Worm (Caenorhabditis elegans) whole organism, mixed stage, embryonic: Measurements from ENCODE around the gene tag-196.

Source experiments
- bed-3 ChIP-seq: fragments of 200-800 bp; sonication (Bioruptor generic); optimal IDR thresholded peaks from 3 replicates; lab custom pipeline; 2018; ENCODE audit warnings: mild to moderate bottlenecking, missing genetic modification characterization, moderate library complexity, missing compliant biosample characterization
- blmp-1 ChIP-seq: fragments of 150-350 bp; optimal IDR thresholded peaks from 2 replicates; lab custom pipeline; 2014; ENCODE audit warnings: missing biosample characterization, missing genetic modification characterization
- ceh-83 ChIP-seq: fragments of 200-800 bp; sonication (Bioruptor generic); optimal IDR thresholded peaks from 2 replicates; lab custom pipeline; 2018; ENCODE audit warnings: mild to moderate bottlenecking, missing genetic modification characterization, missing compliant biosample characterization
- cnd-1 ChIP-seq: fragments of 200-800 bp; sonication (Bioruptor generic); optimal IDR thresholded peaks from 2 replicates; lab custom pipeline; 2018; ENCODE audit warnings: mild to moderate bottlenecking, missing genetic modification characterization, missing compliant biosample characterization
- drap-1 ChIP-seq: fragments of 200-800 bp; sonication (Bioruptor generic); optimal IDR thresholded peaks from 3 replicates; lab custom pipeline; 2018; ENCODE audit warnings: mild to moderate bottlenecking, missing genetic modification characterization, missing compliant biosample characterization
- elt-1 ChIP-seq: sonication (generic microtip); optimal IDR thresholded peaks from 2 replicates; lab custom pipeline; 2017; ENCODE audit warnings: missing genetic modification characterization, mild to moderate bottlenecking, missing compliant biosample characterization, antibody characterized with exemption, moderate library complexity, borderline replicate concordance; ENCODE audit not compliant: insufficient read depth
- elt-3 ChIP-seq: fragments of 150-350 bp; optimal IDR thresholded peaks from 2 replicates; lab custom pipeline; 2014; ENCODE audit warnings: missing biosample characterization, missing genetic modification characterization
- flh-1 ChIP-seq: fragments of 200-800 bp; sonication (Bioruptor generic); optimal IDR thresholded peaks from 2 replicates; lab custom pipeline; 2018; ENCODE audit warnings: mild to moderate bottlenecking, missing genetic modification characterization, moderate library complexity, missing compliant biosample characterization
- ham-2 ChIP-seq: fragments of 200-800 bp; sonication (Bioruptor generic); optimal IDR thresholded peaks from 2 replicates; lab custom pipeline; 2018; ENCODE audit warnings: mild to moderate bottlenecking, missing genetic modification characterization, missing compliant biosample characterization
- lin-32 ChIP-seq: fragments of 200-800 bp; sonication (Bioruptor generic); optimal IDR thresholded peaks from 2 replicates; lab custom pipeline; 2018; ENCODE audit warnings: mild to moderate bottlenecking, missing genetic modification characterization, missing compliant biosample characterization
- lsy-2 ChIP-seq: fragments of 150-350 bp; optimal IDR thresholded peaks from 2 replicates; lab custom pipeline; 2014; ENCODE audit warnings: missing biosample characterization, missing genetic modification characterization
- mab-5 ChIP-seq: fragments of 150-350 bp; optimal IDR thresholded peaks from 2 replicates; lab custom pipeline; 2014; ENCODE audit warnings: missing biosample characterization, missing genetic modification characterization
- mep-1 ChIP-seq: fragments of 150-350 bp; optimal IDR thresholded peaks from 2 replicates; lab custom pipeline; 2017; ENCODE audit warnings: missing biosample characterization, missing genetic modification reagents, missing genetic modification characterization, inconsistent platforms
- nhr-12 ChIP-seq: fragments of 150-350 bp; optimal IDR thresholded peaks from 2 replicates; lab custom pipeline; 2014; ENCODE audit warnings: missing biosample characterization, missing genetic modification characterization
- nhr-28 ChIP-seq: fragments of 150-350 bp; optimal IDR thresholded peaks from 2 replicates; lab custom pipeline; 2014; ENCODE audit warnings: missing biosample characterization, missing genetic modification characterization
- nhr-76 ChIP-seq: sonication (generic microtip); optimal IDR thresholded peaks from 2 replicates; lab custom pipeline; 2017; ENCODE audit warnings: missing biosample characterization, missing genetic modification characterization
- pha-4 ChIP-seq: fragments of 150-350 bp; optimal IDR thresholded peaks from 2 replicates; lab custom pipeline; 2018; ENCODE audit warnings: missing biosample characterization, missing genetic modification reagents, missing genetic modification characterization
- sem-2 ChIP-seq: fragments of 200-800 bp; sonication (Bioruptor generic); optimal IDR thresholded peaks from 2 replicates; lab custom pipeline; 2018; ENCODE audit warnings: mild to moderate bottlenecking, missing genetic modification characterization, missing compliant biosample characterization
- snpc-4 ChIP-seq: fragments of 150-350 bp; optimal IDR thresholded peaks from 2 replicates; lab custom pipeline; 2014; ENCODE audit warnings: missing biosample characterization, missing genetic modification characterization
- sptf-1 ChIP-seq: sonication (generic microtip); optimal IDR thresholded peaks from 2 replicates; lab custom pipeline; 2017; ENCODE audit warnings: mild to moderate bottlenecking, missing genetic modification characterization, moderate library complexity, missing compliant biosample characterization
- tbx-8 ChIP-seq: fragments of 200-800 bp; sonication (Bioruptor generic); optimal IDR thresholded peaks from 2 replicates; lab custom pipeline; 2018; ENCODE audit warnings: mild to moderate bottlenecking, missing genetic modification characterization, moderate library complexity, missing compliant biosample characterization
- unc-120 ChIP-seq: sonication (generic microtip); optimal IDR thresholded peaks from 2 replicates; lab custom pipeline; 2017; ENCODE audit warnings: missing genetic modification characterization, missing compliant biosample characterization; ENCODE audit not compliant: poor library complexity, severe bottlenecking
- unc-39 ChIP-seq: fragments of 150-350 bp; optimal IDR thresholded peaks from 2 replicates; lab custom pipeline; 2014; ENCODE audit warnings: missing biosample characterization, missing genetic modification characterization
- unc-62 ChIP-seq: fragments of 150-350 bp; optimal IDR thresholded peaks from 2 replicates; lab custom pipeline; 2014; ENCODE audit warnings: missing biosample characterization, missing genetic modification reagents, missing genetic modification characterization
- zip-8 ChIP-seq: fragments of 150-350 bp; optimal IDR thresholded peaks from 2 replicates; lab custom pipeline; 2014; ENCODE audit warnings: missing biosample characterization, missing genetic modification characterization
- ztf-11 ChIP-seq: fragments of 150-350 bp; optimal IDR thresholded peaks from 2 replicates; lab custom pipeline; 2014; ENCODE audit warnings: missing biosample characterization, missing genetic modification characterization

Gene tag-196

ce11 chrV:8632788-8633187 is 38.1 kb downstream of the tag-196 start:
- TF ChIP-seq ham-2 (GFP tag; lab: Kevin White, UChicago): no peak
- TF ChIP-seq unc-62 (GFP tag; lab: Kevin White, UChicago): no peak
- no peak for TF ChIP-seq drap-1 (GFP tag; lab: Kevin White, UChicago)
- no peak for TF ChIP-seq unc-39
- TF ChIP-seq nhr-76 (tag; lab: Kevin White, UChicago): no peak
- TF ChIP-seq mab-5 (tag; lab: Kevin White, UChicago): no peak
- no peak for TF ChIP-seq blmp-1 (tag; lab: Kevin White, UChicago)
- no peak for TF ChIP-seq bed-3 (GFP tag; lab: Kevin White, UChicago)
- TF ChIP-seq zip-8 (tag; lab: Kevin White, UChicago): no peak
- no peak for TF ChIP-seq cnd-1
- TF ChIP-seq elt-3: no peak
- no peak for TF ChIP-seq elt-1 (tag; lab: Kevin White, UChicago)
- TF ChIP-seq tbx-8 (GFP tag; lab: Kevin White, UChicago): no peak

- TF ChIP-seq ztf-11 (tag; lab: Kevin White, UChicago) (no peak), ceh-83 (GFP tag; lab: Kevin White, UChicago) (no peak)
- TF ChIP-seq, all 35 proteins: peak for 0
Measured at ce11 chrV:8635575-8635974, 40.9 kb downstream of the tag-196 start, which contains the start of gene oac-29. TSS of gene oac-29 (minus strand) at chrV:8635675.

ce11 chrV:8636907-8637306 is 42.2 kb downstream of the tag-196 start, which contains the start of gene grl-12:
TSS of gene grl-12 (minus strand) at chrV:8637007.
- no peak for TF ChIP-seq mab-5 (tag; lab: Kevin White, UChicago)
- no peak for TF ChIP-seq sptf-1 (tag; lab: Kevin White, UChicago)
- TF ChIP-seq pha-4 (tag; lab: Kevin White, UChicago): no peak
- no peak for TF ChIP-seq mep-1
- no peak for TF ChIP-seq lin-32 (GFP tag; lab: Kevin White, UChicago)
- TF ChIP-seq, all 35 proteins: peak for 0

ce11 chrV:8637666-8638271 is 43.1 kb downstream of the tag-196 start, which contains the start of the genes F28A12.10 and acd-4:
TSS of gene F28A12.10 (minus strand) at chrV:8637766.
TSS of gene acd-4 (plus strand) at chrV:8638221.
- no peak for TF ChIP-seq lsy-2 (tag; lab: Kevin White, UChicago)
- TF ChIP-seq sem-2 (GFP tag; lab: Kevin White, UChicago): no peak
- no peak for TF ChIP-seq snpc-4 (tag; lab: Kevin White, UChicago)
- TF ChIP-seq nhr-28 (tag; lab: Kevin White, UChicago): no peak
- no peak for TF ChIP-seq elt-3
- TF ChIP-seq unc-120: no peak
- no peak for TF ChIP-seq flh-1

- no peak for TF ChIP-seq sptf-1 (tag; lab: Kevin White, UChicago)
- TF ChIP-seq lsy-2 (tag; lab: Kevin White, UChicago): no peak
- TF ChIP-seq bed-3 (GFP tag; lab: Kevin White, UChicago): no peak
- TF ChIP-seq, all 35 proteins: peak for 0
Measured at ce11 chrV:8641266-8641665, 46.6 kb downstream of the tag-196 start, which contains the start of gene F28A12.3. TSS of gene F28A12.3 (minus strand) at chrV:8641366.

- no peak for TF ChIP-seq unc-120
- no peak for TF ChIP-seq tbx-8 (GFP tag; lab: Kevin White, UChicago)
- TF ChIP-seq sptf-1 (tag; lab: Kevin White, UChicago): no peak
- TF ChIP-seq blmp-1 (tag; lab: Kevin White, UChicago): no peak
- no peak for TF ChIP-seq elt-1 (tag; lab: Kevin White, UChicago)
- TF ChIP-seq nhr-12 (tag; lab: Kevin White, UChicago): no peak
Measured at ce11 chrV:8643093-8643492, 48.4 kb downstream of the tag-196 start, which contains the start of gene asp-13. TSS of gene asp-13 (minus strand) at chrV:8643193.
